ENCODE assay signal across 4 worm cellular contexts in genomic region chrIV:7318900-7319299, ce11.
TF ChIP-seq lines count a peak whose summit lies in the region.

No protein-coding gene starts in this region.

TF ChIP-seq in whole organism, L1 larva, 84 proteins besides CTCF, POLR2A, EP300 and RAD21:
- TF ChIP-seq lin-14 (GFP tag; optimal IDR thresholded peaks at IDR 0.05; lab: Kevin White, UChicago) = peak; percentile 46
- no peak for TF ChIP-seq fkh-4 (tag; optimal IDR thresholded peaks at IDR 0.05; lab: Kevin White, UChicago; ENCODE audit: borderline replicate concordance)
- TF ChIP-seq nhr-20 (tag; optimal IDR thresholded peaks at IDR 0.05; lab: Kevin White, UChicago) = no peak
- peak; percentile 7 for TF ChIP-seq mep-1 (tag; optimal IDR thresholded peaks at IDR 0.05; lab: Kevin White, UChicago)
- TF ChIP-seq efl-3 (GFP tag; optimal IDR thresholded peaks at IDR 0.05; lab: Kevin White, UChicago) = no peak

TF ChIP-seq in whole organism, L2 larva, 48 proteins besides CTCF, POLR2A, EP300 and RAD21:
- TF ChIP-seq nhr-77 (tag; optimal IDR thresholded peaks at IDR 0.05; lab: Kevin White, UChicago) = no peak
- TF ChIP-seq lin-39 (tag; optimal IDR thresholded peaks at IDR 0.05; lab: Kevin White, UChicago) = no peak
- peak; percentile 21 for TF ChIP-seq sma-9 (GFP tag; optimal IDR thresholded peaks at IDR 0.05; lab: Kevin White, UChicago)
- no peak for TF ChIP-seq sma-9 (tag; optimal IDR thresholded peaks at IDR 0.05; lab: Kevin White, UChicago)
- TF ChIP-seq mab-5 (tag; optimal IDR thresholded peaks at IDR 0.05; lab: Kevin White, UChicago) = peak; percentile 73
- TF ChIP-seq nhr-11 (tag; optimal IDR thresholded peaks at IDR 0.05; lab: Kevin White, UChicago) = no peak
- TF ChIP-seq skn-1 (tag; optimal IDR thresholded peaks at IDR 0.05; lab: Kevin White, UChicago) = no peak
- peak in 1 of 2 experiments; percentile 14 for TF ChIP-seq lsy-2 (tag; optimal IDR thresholded peaks at IDR 0.05; lab: Kevin White, UChicago)
- TF ChIP-seq mdl-1 (tag; optimal IDR thresholded peaks at IDR 0.05; lab: Kevin White, UChicago) = peak in 1 of 2 experiments; percentile 6

TF ChIP-seq in whole organism, L3 larva, 47 proteins besides CTCF, POLR2A, EP300 and RAD21:
- TF ChIP-seq ztf-11 (tag; optimal IDR thresholded peaks at IDR 0.05; lab: Kevin White, UChicago) = no peak
- peak; percentile 6 for TF ChIP-seq egl-5 (tag; optimal IDR thresholded peaks at IDR 0.05; lab: Kevin White, UChicago)
- peak; percentile 73 for TF ChIP-seq elt-1 (tag; optimal IDR thresholded peaks at IDR 0.05; lab: Kevin White, UChicago)
- TF ChIP-seq lin-39 (tag; optimal IDR thresholded peaks at IDR 0.05; lab: Kevin White, UChicago) = peak; percentile 50
TF ChIP-seq in whole organism, L3 larva: peak in this region for 3.

TF ChIP-seq in whole organism, L4 larva, 104 proteins besides CTCF, POLR2A, EP300 and RAD21:
- TF ChIP-seq mep-1 (tag; optimal IDR thresholded peaks at IDR 0.05; lab: Kevin White, UChicago) (peak; percentile 15), dmd-8 (GFP tag; IDR thresholded peaks at IDR 0.05; lab: Robert Waterston, UW) (no peak), unc-62 (GFP tag; optimal IDR thresholded peaks at IDR 0.05 in 1 of 2; lab: Kevin White, UChicago) (peak in 1 of 2 experiments; percentile 90), unc-62 (tag; optimal IDR thresholded peaks at IDR 0.05; lab: Kevin White, UChicago) (no peak), daf-12 (tag; optimal IDR thresholded peaks at IDR 0.05; lab: Kevin White, UChicago) (no peak), ceh-20 (GFP tag; IDR thresholded peaks at IDR 0.05; lab: Robert Waterston, UW) (peak; percentile 77), hlh-30 (tag; optimal IDR thresholded peaks at IDR 0.05; lab: Kevin White, UChicago; ENCODE audit: insufficient read depth) (peak; percentile 49), mdt-29 (GFP tag; IDR thresholded peaks at IDR 0.05; lab: Robert Waterston, UW) (no peak)

Comparison
In these comparisons a context has a peak if more than half of its experiments do, and no peak if none do; other contexts are left out.
1. Of the 29 proteins assayed by ChIP-seq in both whole organism, L4 larva and whole organism, L1 larva: peak only in whole organism, L4 larva: none; only in whole organism, L1 larva: none; in both: mep-1; in neither: 27; mixed calls (peak in some experiments, not most) for 1.